Fruit fly (Drosophila melanogaster): ENCODE results near the gene AkhR.

Gene AkhR

DNA sequence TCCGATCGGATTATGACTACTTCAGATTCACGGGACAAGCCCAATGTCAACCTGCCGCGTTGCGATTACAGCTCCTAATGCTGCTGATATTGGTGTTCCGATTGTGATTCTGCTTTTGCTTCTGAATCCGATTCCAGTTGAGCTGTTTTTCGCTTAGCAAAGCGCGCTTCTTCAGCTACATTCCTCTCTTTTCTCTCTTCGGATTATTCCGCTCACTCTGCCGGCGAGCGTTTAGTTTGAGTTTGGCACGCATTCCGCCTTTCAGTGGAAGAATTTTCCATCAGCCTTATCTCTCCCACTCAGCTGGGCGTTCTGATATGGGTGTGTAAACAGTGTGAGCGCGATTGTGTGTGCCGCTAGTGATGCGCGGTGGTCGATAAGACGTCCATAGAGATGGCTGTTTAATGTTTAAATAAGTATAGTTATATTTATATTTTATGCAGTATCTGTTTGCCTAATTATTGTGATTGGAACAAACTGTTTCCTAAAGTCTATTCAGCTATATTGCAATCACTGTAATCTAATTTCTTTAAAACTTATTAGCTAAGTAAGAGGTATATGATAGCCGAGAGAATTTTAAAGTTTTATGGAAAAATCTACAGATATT lies 48.2 kb downstream of the AkhR start, which contains the start of gene Galt (continued):
- TF ChIP-seq Dll (GFP tag; IDR thresholded peaks at IDR 0.05; ENCODE audit: partially characterized antibody) (peak; percentile 77), Ptx1 (GFP tag; IDR thresholded peaks at IDR 0.05) (no peak), CG4854 (GFP tag; optimal IDR thresholded peaks at IDR 0.05) (no peak), CG11093 (GFP tag; IDR thresholded peaks at IDR 0.05) (no peak), Rx (GFP tag; IDR thresholded peaks at IDR 0.05) (no peak), Taf1 (GFP tag; IDR thresholded peaks at IDR 0.05) (no peak), MBD-R2 (GFP tag; IDR thresholded peaks at IDR 0.05) (peak; percentile 74), z (GFP tag; IDR thresholded peaks at IDR 0.05) (peak; percentile 95), dysf (GFP tag; IDR thresholded peaks at IDR 0.05) (peak; percentile 24; the same call in 1 of the 3 replicates), CG1529 (GFP tag; optimal IDR thresholded peaks at IDR 0.05) (no peak), ci (GFP tag; IDR thresholded peaks at IDR 0.05) (peak; percentile 70; the same call in 1 of the 3 replicates), shn (GFP tag; optimal IDR thresholded peaks at IDR 0.05) (no peak), CG43689 (GFP tag; IDR thresholded peaks at IDR 0.05) (no peak), CG33557 (GFP tag; optimal IDR thresholded peaks at IDR 0.05) (no peak), CG4424 (GFP tag; optimal IDR thresholded peaks at IDR 0.05) (peak; percentile 17), ro (GFP tag; IDR thresholded peaks at IDR 0.05) (no peak), Dad (GFP tag; optimal IDR thresholded peaks at IDR 0.05) (no peak), CG33213 (GFP tag; optimal IDR thresholded peaks at IDR 0.05) (no peak), CG13894 (tag; optimal IDR thresholded peaks at IDR 0.05) (no peak), ken (GFP tag; IDR thresholded peaks at IDR 0.05) (no peak), tna (GFP tag; IDR thresholded peaks at IDR 0.05; ENCODE audit: partially characterized antibody) (peak; percentile 76; the same call in 1 of the 2 replicates), pan (optimal IDR thresholded peaks at IDR 0.05) (no peak), pan (GFP tag; optimal IDR thresholded peaks at IDR 0.05 in 1 of 2, IDR thresholded peaks at IDR 0.05 in 1 of 2) (peak in 1 of 2 experiments; percentile 29), row (GFP tag; IDR thresholded peaks at IDR 0.05) (peak; percentile 78), Antp (GFP tag; optimal IDR thresholded peaks at IDR 0.05) (no peak), en (GFP tag; optimal IDR thresholded peaks at IDR 0.05) (no peak), CG34422 (GFP tag; IDR thresholded peaks at IDR 0.05) (peak; percentile 59; the same call in 1 of the 3 replicates), CG8924 (tag; optimal IDR thresholded peaks at IDR 0.05) (peak; percentile 69), ato (GFP tag; IDR thresholded peaks at IDR 0.05; ENCODE audit: partially characterized antibody) (peak; percentile 23; the same call in 1 of the 2 replicates), CG11085 (GFP tag; IDR thresholded peaks at IDR 0.05) (no peak), Side (GFP tag; optimal IDR thresholded peaks at IDR 0.05) (no peak), CG2202 (tag; optimal IDR thresholded peaks at IDR 0.05) (peak; percentile 10), CG4730 (GFP tag; IDR thresholded peaks at IDR 0.05) (no peak), lab (GFP tag; optimal IDR thresholded peaks at IDR 0.05) (peak; percentile 68), run (tag; optimal IDR thresholded peaks at IDR 0.05) (no peak), CG6765 (GFP tag; optimal IDR thresholded peaks at IDR 0.05) (peak; percentile 5), tin (GFP tag; optimal IDR thresholded peaks at IDR 0.05) (no peak), CG7786 (GFP tag; optimal IDR thresholded peaks at IDR 0.05) (no peak), pum (GFP tag; optimal IDR thresholded peaks at IDR 0.05) (no peak), CG17359 (tag; optimal IDR thresholded peaks at IDR 0.05) (peak; percentile 19), CG42726 (GFP tag; IDR thresholded peaks at IDR 0.05; ENCODE audit: partially characterized antibody) (no peak), CG17829 (tag; optimal IDR thresholded peaks at IDR 0.05) (peak; percentile 64), H2.0 (GFP tag; IDR thresholded peaks at IDR 0.05) (peak; percentile 37; the same call in 1 of the 2 replicates), CG2875 (GFP tag; optimal IDR thresholded peaks at IDR 0.05) (peak; percentile 2), Pdp1 (GFP tag; optimal IDR thresholded peaks at IDR 0.05) (peak in 1 of 2 experiments; percentile 25), Myb (GFP tag; optimal IDR thresholded peaks at IDR 0.05) (no peak), sisA (GFP tag; IDR thresholded peaks at IDR 0.05) (no peak), D19B (GFP tag; optimal IDR thresholded peaks at IDR 0.05) (peak; percentile 80), bab2 (GFP tag; optimal IDR thresholded peaks at IDR 0.05) (no peak), tx (GFP tag; optimal IDR thresholded peaks at IDR 0.05) (no peak), CG3838 (GFP tag; optimal IDR thresholded peaks at IDR 0.05) (no peak)

All from whole organism, embryonic.